Worm (Caenorhabditis elegans) whole organism, late embryonic: Measurements from ENCODE around the gene zip-6.

Source experiments
- C08G9.2 ChIP-seq: sonication (generic microtip); optimal IDR thresholded peaks from 2 replicates; lab custom pipeline; 2016; ENCODE audit warnings: mild to moderate bottlenecking, missing genetic modification characterization, moderate library complexity, missing compliant biosample characterization
- K09A11.1 ChIP-seq: sonication (generic microtip); optimal IDR thresholded peaks from 2 replicates; lab custom pipeline; 2017; ENCODE audit warnings: antibody characterized with exemption, mild to moderate bottlenecking, missing genetic modification characterization, missing compliant biosample characterization; ENCODE audit not compliant: insufficient read depth
- ahr-1 ChIP-seq: sonication (generic microtip); optimal IDR thresholded peaks from 2 replicates; lab custom pipeline; 2016; ENCODE audit warnings: missing genetic modification characterization, missing compliant biosample characterization
- ceh-14 ChIP-seq: sonication (generic microtip); optimal IDR thresholded peaks from 2 replicates; lab custom pipeline; 2016; ENCODE audit warnings: missing genotype, missing genetic modification characterization, missing compliant biosample characterization
- ceh-18 ChIP-seq: sonication (generic microtip); optimal IDR thresholded peaks from 2 replicates; lab custom pipeline; 2016; ENCODE audit warnings: missing genetic modification characterization, missing compliant biosample characterization
- ceh-19 ChIP-seq: fragments of 200-800 bp; sonication (Bioruptor generic); optimal IDR thresholded peaks from 2 replicates; lab custom pipeline; 2018; ENCODE audit warnings: mild to moderate bottlenecking, missing genetic modification characterization, missing compliant biosample characterization
- ceh-24 ChIP-seq: sonication (generic microtip); optimal IDR thresholded peaks from 2 replicates; lab custom pipeline; 2016; ENCODE audit warnings: mild to moderate bottlenecking, missing genetic modification characterization, missing compliant biosample characterization
- ceh-31 ChIP-seq: sonication (generic microtip); optimal IDR thresholded peaks from 2 replicates; lab custom pipeline; 2016; ENCODE audit warnings: missing genetic modification characterization, missing compliant biosample characterization
- ceh-34 ChIP-seq: sonication (generic microtip); optimal IDR thresholded peaks from 2 replicates; lab custom pipeline; 2016; ENCODE audit warnings: mild to moderate bottlenecking, missing genetic modification characterization, missing compliant biosample characterization
- ceh-48 ChIP-seq: sonication (generic microtip); optimal IDR thresholded peaks from 2 replicates; lab custom pipeline; 2016; ENCODE audit warnings: missing genetic modification characterization, inconsistent platforms, missing compliant biosample characterization
- ceh-6 ChIP-seq: fragments of 200-800 bp; sonication (Bioruptor generic); optimal IDR thresholded peaks from 2 replicates; lab custom pipeline; 2018; ENCODE audit warnings: mild to moderate bottlenecking, missing genetic modification characterization, missing compliant biosample characterization
- dve-1 ChIP-seq: sonication (generic microtip); optimal IDR thresholded peaks from 2 replicates; lab custom pipeline; 2017; ENCODE audit warnings: antibody characterized with exemption, mild to moderate bottlenecking, missing genetic modification characterization, missing compliant biosample characterization
- elt-2 ChIP-seq: sonication (generic microtip); optimal IDR thresholded peaks from 2 replicates; lab custom pipeline; 2016; ENCODE audit warnings: missing genetic modification reagents, missing genetic modification characterization, missing compliant biosample characterization
- ets-4 ChIP-seq: sonication (generic microtip); optimal IDR thresholded peaks from 2 replicates; lab custom pipeline; 2016; ENCODE audit warnings: missing genetic modification characterization, missing compliant biosample characterization
- eyg-1 ChIP-seq: sonication (generic microtip); optimal IDR thresholded peaks from 2 replicates; lab custom pipeline; 2016; ENCODE audit warnings: missing genotype, missing genetic modification characterization, missing compliant biosample characterization
- fax-1 ChIP-seq: sonication (generic microtip); optimal IDR thresholded peaks from 2 replicates; lab custom pipeline; 2016; ENCODE audit warnings: missing genotype, missing genetic modification characterization, missing compliant biosample characterization
- fkh-10 ChIP-seq: fragments of 150-350 bp; optimal IDR thresholded peaks from 2 replicates; lab custom pipeline; 2014; ENCODE audit warnings: missing biosample characterization, missing genetic modification reagents, missing genetic modification characterization
- fkh-6 ChIP-seq: sonication (generic microtip); optimal IDR thresholded peaks from 2 replicates; lab custom pipeline; 2016; ENCODE audit warnings: missing genetic modification characterization, missing compliant biosample characterization
- hlh-13 ChIP-seq: fragments of 200-800 bp; sonication (Bioruptor generic); optimal IDR thresholded peaks from 2 replicates; lab custom pipeline; 2018; ENCODE audit warnings: mild to moderate bottlenecking, missing genetic modification characterization, missing compliant biosample characterization
- hlh-15 ChIP-seq: sonication (generic microtip); optimal IDR thresholded peaks from 2 replicates; lab custom pipeline; 2016; ENCODE audit warnings: missing genetic modification characterization, missing compliant biosample characterization
- hlh-30 ChIP-seq: sonication (generic microtip); optimal IDR thresholded peaks from 2 replicates; lab custom pipeline; 2017; ENCODE audit warnings: antibody characterized with exemption, missing genetic modification characterization, missing compliant biosample characterization; ENCODE audit not compliant: insufficient read depth
- hlh-8 ChIP-seq: sonication (generic microtip); optimal IDR thresholded peaks from 2 replicates; lab custom pipeline; 2016; ENCODE audit warnings: missing genotype, missing genetic modification characterization, missing compliant biosample characterization
- lin-11 ChIP-seq: fragments of 200-800 bp; sonication (Bioruptor generic); optimal IDR thresholded peaks from 2 replicates; lab custom pipeline; 2018; ENCODE audit warnings: mild to moderate bottlenecking, missing genetic modification characterization, missing compliant biosample characterization
- mec-3 ChIP-seq: sonication (generic microtip); optimal IDR thresholded peaks from 2 replicates; lab custom pipeline; 2016; ENCODE audit warnings: borderline replicate concordance, missing genetic modification characterization, missing compliant biosample characterization
- nfya-1 ChIP-seq: sonication (generic microtip); optimal IDR thresholded peaks from 2 replicates; lab custom pipeline; 2017; ENCODE audit warnings: missing genetic modification characterization, mild to moderate bottlenecking, missing compliant biosample characterization, antibody characterized with exemption, moderate library complexity
- nhr-11 ChIP-seq: fragments of 150-350 bp; optimal IDR thresholded peaks from 2 replicates; lab custom pipeline; 2014; ENCODE audit warnings: missing biosample characterization, missing genetic modification characterization
- nhr-232 ChIP-seq: sonication (generic microtip); optimal IDR thresholded peaks from 2 replicates; lab custom pipeline; 2016; ENCODE audit warnings: missing genetic modification characterization, missing compliant biosample characterization
- npax-4 ChIP-seq: sonication (generic microtip); optimal IDR thresholded peaks from 2 replicates; lab custom pipeline; 2016; ENCODE audit warnings: missing genetic modification characterization, missing compliant biosample characterization
- odd-2 ChIP-seq: sonication (generic microtip); optimal IDR thresholded peaks from 2 replicates; lab custom pipeline; 2017; ENCODE audit warnings: antibody characterized with exemption, mild to moderate bottlenecking, missing genetic modification characterization, missing compliant biosample characterization
- pat-9 ChIP-seq: fragments of 200-800 bp; sonication (Bioruptor generic); optimal IDR thresholded peaks from 2 replicates; lab custom pipeline; 2018; ENCODE audit warnings: mild to moderate bottlenecking, missing genetic modification characterization, moderate library complexity, missing compliant biosample characterization
- pax-1 ChIP-seq: fragments of 150-350 bp; optimal IDR thresholded peaks from 2 replicates; lab custom pipeline; 2014; ENCODE audit warnings: missing biosample characterization, missing genetic modification characterization
- pqm-1 ChIP-seq: sonication (generic microtip); optimal IDR thresholded peaks from 2 replicates; lab custom pipeline; 2016; ENCODE audit warnings: missing genetic modification characterization, missing compliant biosample characterization
- pros-1 ChIP-seq: fragments of 150-350 bp; optimal IDR thresholded peaks from 2 replicates; lab custom pipeline; 2014; ENCODE audit warnings: missing biosample characterization, missing genetic modification reagents, missing genetic modification characterization
- ref-2 ChIP-seq: sonication (generic microtip); optimal IDR thresholded peaks from 2 replicates; lab custom pipeline; 2016; ENCODE audit warnings: missing genetic modification characterization, missing compliant biosample characterization
- rnt-1 ChIP-seq: sonication (generic microtip); optimal IDR thresholded peaks from 2 replicates; lab custom pipeline; 2016; ENCODE audit warnings: missing genetic modification characterization, missing compliant biosample characterization
- sox-2 ChIP-seq: fragments of 200-800 bp; sonication (Bioruptor generic); IDR thresholded peaks from 2 replicates; pipeline ENCODE4 v1.3.6; 2022; ENCODE audit warnings: missing genetic modification reagents, missing genetic modification characterization, missing compliant biosample characterization
- syd-9 ChIP-seq: sonication (generic microtip); optimal IDR thresholded peaks from 2 replicates; lab custom pipeline; 2016; ENCODE audit warnings: mild to moderate bottlenecking, missing genetic modification characterization, moderate library complexity, missing compliant biosample characterization
- tbx-2 ChIP-seq: sonication (generic microtip); optimal IDR thresholded peaks from 2 replicates; lab custom pipeline; 2016; ENCODE audit warnings: missing genetic modification characterization, missing compliant biosample characterization
- ttx-3 ChIP-seq: sonication (generic microtip); optimal IDR thresholded peaks from 2 replicates; lab custom pipeline; 2016; ENCODE audit warnings: missing genetic modification reagents, missing genetic modification characterization, missing compliant biosample characterization
- unc-3 ChIP-seq, 2 experiments: fragments of 200-800 bp in 1 of 2; sonication (Bioruptor generic) in 1 of 2; sonication (generic microtip) in 1 of 2; conservative IDR thresholded peaks in 1 of 2; optimal IDR thresholded peaks in 1 of 2; 2 replicates each; pipeline versions ENCODE4 v1.3.6 to Lab custom; 2016 to 2022; ENCODE audit warnings: missing compliant biosample characterization in 2 of 2, missing genetic modification characterization in 2 of 2, missing genetic modification reagents in 1 of 2
- unc-42 ChIP-seq: sonication (generic microtip); optimal IDR thresholded peaks from 2 replicates; lab custom pipeline; 2016; ENCODE audit warnings: missing genotype, missing genetic modification characterization, missing compliant biosample characterization
- unc-55 ChIP-seq: sonication (generic microtip); optimal IDR thresholded peaks from 2 replicates; lab custom pipeline; 2017; ENCODE audit warnings: missing biosample characterization, missing genetic modification reagents, missing genetic modification characterization
- unc-86 ChIP-seq: sonication (generic microtip); optimal IDR thresholded peaks from 2 replicates; lab custom pipeline; 2016; ENCODE audit warnings: missing genetic modification characterization, missing compliant biosample characterization
- zip-5 ChIP-seq: sonication (generic microtip); optimal IDR thresholded peaks from 2 replicates; lab custom pipeline; 2016; ENCODE audit warnings: missing genetic modification characterization, missing compliant biosample characterization

zip-6 gene

DNA sequence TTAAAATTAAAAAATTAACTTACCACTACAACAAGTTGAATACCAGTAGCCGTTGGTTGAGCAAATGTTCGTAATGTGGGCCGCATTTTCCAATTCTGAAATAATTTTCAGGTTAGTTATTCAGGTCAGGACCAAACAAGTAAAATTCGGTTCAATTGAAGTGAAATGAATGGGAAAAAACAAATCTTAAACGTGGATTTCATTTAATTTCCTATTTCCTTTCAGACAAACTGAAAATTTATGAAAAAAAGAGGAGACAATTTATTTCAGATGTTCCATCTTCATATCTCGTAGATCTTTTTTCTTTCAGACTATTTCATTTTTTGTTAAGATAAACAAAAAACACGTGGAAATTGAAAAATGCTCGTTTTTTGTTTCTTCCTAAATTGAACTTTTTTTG, 23.4 kb upstream of the zip-6 start, which contains the start of gene C05C12.6:
Gene C05C12.6 (minus strand): TSS at position 101 of the 400 bp plus-strand sequence.
- TF ChIP-seq pros-1 (tag; lab: Kevin White, UChicago) (no peak), pax-1 (tag; lab: Kevin White, UChicago) (no peak), hlh-13 (GFP tag; lab: Kevin White, UChicago) (no peak), nhr-232 (tag; lab: Kevin White, UChicago) (no peak), C08G9.2 (tag; lab: Kevin White, UChicago) (no peak), ceh-48 (tag; lab: Kevin White, UChicago) (no peak), mec-3 (tag; lab: Kevin White, UChicago) (no peak), fkh-10 (no peak), hlh-30 (no peak), eyg-1 (tag; lab: Kevin White, UChicago) (no peak), syd-9 (tag; lab: Kevin White, UChicago) (no peak), tbx-2 (tag; lab: Kevin White, UChicago) (no peak)

DNA sequence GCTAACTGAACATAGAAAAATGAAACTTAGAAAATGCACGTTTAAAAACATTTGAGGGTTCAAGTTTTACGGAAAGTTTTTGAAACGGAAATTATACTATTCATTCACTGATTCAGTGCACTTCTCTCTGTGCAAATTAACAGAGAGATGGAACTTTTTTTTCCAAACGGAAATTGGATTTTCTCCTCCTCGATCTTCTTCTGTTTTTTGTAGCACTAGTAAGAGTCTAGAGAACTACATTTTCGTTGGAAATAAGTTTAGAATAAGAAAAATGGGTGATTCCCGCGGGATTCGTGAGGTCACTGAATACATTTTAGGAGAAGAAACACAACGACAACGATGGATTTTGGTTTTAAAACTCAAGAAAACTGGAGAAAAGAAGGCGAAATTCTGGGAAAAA, 17.8 kb upstream of the zip-6 start:
- TF ChIP-seq unc-86 (tag; lab: Kevin White, UChicago), result no peak
- TF ChIP-seq ttx-3 (tag; lab: Kevin White, UChicago), result no peak
- TF ChIP-seq ceh-18, result no peak
- TF ChIP-seq unc-42, result peak; percentile 44
- TF ChIP-seq dve-1, result no peak

- no peak for TF ChIP-seq ets-4
- no peak for TF ChIP-seq eyg-1 (tag; lab: Kevin White, UChicago)
- no peak for TF ChIP-seq tbx-2 (tag; lab: Kevin White, UChicago)
- TF ChIP-seq sox-2 (GFP tag; lab: Robert Waterston, UW), result no peak
- TF ChIP-seq lin-11, result no peak
- no peak for TF ChIP-seq unc-42
- no peak for TF ChIP-seq pros-1 (tag; lab: Kevin White, UChicago)
- TF ChIP-seq ceh-6, result no peak
- no peak for TF ChIP-seq fax-1 (tag; lab: Kevin White, UChicago)
- no peak for TF ChIP-seq npax-4 (tag; lab: Kevin White, UChicago)
- TF ChIP-seq ceh-24 (tag; lab: Kevin White, UChicago), result no peak
- TF ChIP-seq odd-2 (tag; lab: Kevin White, UChicago), result no peak
- TF ChIP-seq pqm-1 (tag; lab: Kevin White, UChicago), result no peak
These were observed 13.4 kb upstream of the zip-6 start for ce11 chrIV:11231376-11231775.

ce11 chrIV:11230069-11230468, 12.1 kb upstream of the zip-6 start, which contains the start of gene best-7:
Gene best-7 (minus strand): TSS chrIV:11230307.
- TF ChIP-seq ref-2 (no peak), unc-55 (GFP tag; lab: Kevin White, UChicago) (no peak), unc-3 (GFP tag; conservative IDR thresholded peaks at IDR 0.05; lab: Robert Waterston, UW) (no peak), unc-3 (tag; optimal IDR thresholded peaks at IDR 0.05; lab: Kevin White, UChicago) (no peak), C08G9.2 (tag; lab: Kevin White, UChicago) (no peak), nhr-11 (tag; lab: Kevin White, UChicago) (no peak)
- TF ChIP-seq, all 69 proteins: peak for 0

DNA sequence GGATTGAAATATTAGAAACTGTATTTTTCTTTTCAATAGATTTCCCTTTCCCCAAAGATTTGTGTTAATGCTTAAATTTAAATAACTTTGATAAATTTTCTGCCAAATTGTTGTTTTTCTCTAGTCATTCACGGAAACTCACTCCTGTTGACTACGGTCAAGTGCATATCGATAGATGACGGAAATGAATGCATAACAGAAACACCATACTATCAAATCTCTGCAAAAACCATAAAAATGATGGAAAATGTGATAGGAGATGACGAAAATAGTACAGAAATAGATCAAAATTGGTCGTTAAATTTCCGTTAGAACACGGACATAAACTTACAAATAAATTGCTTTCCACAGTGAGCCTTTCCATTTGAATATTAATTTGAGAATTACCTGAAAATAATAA, 11.1 kb upstream of the zip-6 start:
- TF ChIP-seq rnt-1 (tag; lab: Kevin White, UChicago) (no peak), eyg-1 (tag; lab: Kevin White, UChicago) (no peak), hlh-8 (tag; lab: Kevin White, UChicago) (no peak), ahr-1 (no peak), ceh-19 (GFP tag; lab: Kevin White, UChicago) (no peak), ets-4 (no peak), ceh-14 (no peak), ceh-31 (tag; lab: Kevin White, UChicago) (no peak), C08G9.2 (tag; lab: Kevin White, UChicago) (no peak), zip-5 (no peak), sox-2 (GFP tag; lab: Robert Waterston, UW) (no peak), K09A11.1 (tag; lab: Kevin White, UChicago) (no peak), ceh-6 (no peak), unc-55 (GFP tag; lab: Kevin White, UChicago) (no peak), fkh-6 (tag; lab: Kevin White, UChicago) (no peak), hlh-15 (tag; lab: Kevin White, UChicago) (no peak), ceh-34 (tag; lab: Kevin White, UChicago) (no peak), elt-2 (no peak), pat-9 (tag; lab: Kevin White, UChicago) (no peak), nfya-1 (tag; lab: Kevin White, UChicago) (no peak)
- TF ChIP-seq, all 69 proteins: peak for 0
